Worm (Caenorhabditis elegans): ENCODE results near the gene F35G12.12.

- no peak for TF ChIP-seq efl-1 (optimal IDR thresholded peaks at IDR 0.05)
- TF ChIP-seq efl-1 (GFP tag; optimal IDR thresholded peaks at IDR 0.05 in 1 of 2): no peak
- no peak for TF ChIP-seq nhr-237 (tag; optimal IDR thresholded peaks at IDR 0.05)
Measured at ce11 chrIII:4601286-4601685, 19.7 kb downstream of the F35G12.12 start.
